Fruit fly (Drosophila melanogaster) whole organism, embryonic: Measurements from ENCODE around the gene pot.

ENCODE experiments used
- CG17912 ChIP-seq: fragments of 200-800 bp; sonication (Bioruptor generic); optimal IDR thresholded peaks from 2 replicates; lab custom pipeline; 2018; ENCODE audit warnings: missing biosample characterization, mild to moderate bottlenecking, missing genetic modification characterization
- CG1792 ChIP-seq: fragments of 200-800 bp; sonication (Bioruptor generic); optimal IDR thresholded peaks from 2 replicates; lab custom pipeline; 2016; ENCODE audit warnings: missing biosample characterization, missing genetic modification characterization
- Dip3 ChIP-seq: fragments of 200-800 bp; sonication (Bioruptor generic); optimal IDR thresholded peaks from 3 replicates; lab custom pipeline; 2016; ENCODE audit warnings: missing biosample characterization, missing genetic modification characterization
- ab ChIP-seq: fragments of 200-800 bp; sonication (Bioruptor generic); optimal IDR thresholded peaks from 2 replicates; lab custom pipeline; 2016; ENCODE audit warnings: missing biosample characterization, missing genetic modification characterization
- vvl ChIP-seq: fragments of 200-800 bp; sonication (Bioruptor generic); IDR thresholded peaks from 2 replicates; pipeline ENCODE4 v1.3.6; 2022; ENCODE audit warnings: missing biosample characterization, missing genetic modification characterization
- zf30C ChIP-seq: fragments of 200-800 bp; sonication (Bioruptor generic); optimal IDR thresholded peaks from 3 replicates; lab custom pipeline; 2018; ENCODE audit warnings: missing biosample characterization, mild to moderate bottlenecking, missing genetic modification characterization

DNA sequence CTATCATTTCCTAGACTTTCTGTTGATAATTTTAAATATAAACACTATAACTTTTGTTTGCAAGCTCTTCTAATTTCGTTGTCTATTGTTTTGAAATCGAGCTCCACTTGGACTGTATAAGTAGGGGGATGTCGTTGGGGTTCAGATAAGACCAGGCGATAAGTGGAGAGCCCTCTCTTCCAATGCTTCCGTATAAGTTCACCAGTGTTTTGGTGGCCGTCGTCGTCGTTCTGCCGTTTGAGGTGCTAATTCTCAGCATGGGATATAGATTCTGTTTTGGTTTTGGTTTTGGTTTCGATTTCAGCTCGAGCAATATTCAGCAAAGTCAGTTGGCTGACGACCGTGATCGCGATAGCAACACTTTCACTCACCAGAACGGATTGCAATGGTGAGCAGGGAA is 43.9 kb downstream of the pot start, which contains the start of gene CG15739:
- TF ChIP-seq CG17912 (GFP tag; lab: Kevin White, UChicago) (no peak), ab (GFP tag; lab: Kevin White, UChicago) (no peak), zf30C (GFP tag; lab: Kevin White, UChicago) (no peak), vvl (GFP tag; lab: Robert Waterston, UW) (no peak), CG1792 (GFP tag; lab: Kevin White, UChicago) (no peak), Dip3 (GFP tag; lab: Kevin White, UChicago) (no peak)
